Worm (Caenorhabditis elegans): ENCODE data around the gene T06D4.2.

Gene T06D4.2

DNA sequence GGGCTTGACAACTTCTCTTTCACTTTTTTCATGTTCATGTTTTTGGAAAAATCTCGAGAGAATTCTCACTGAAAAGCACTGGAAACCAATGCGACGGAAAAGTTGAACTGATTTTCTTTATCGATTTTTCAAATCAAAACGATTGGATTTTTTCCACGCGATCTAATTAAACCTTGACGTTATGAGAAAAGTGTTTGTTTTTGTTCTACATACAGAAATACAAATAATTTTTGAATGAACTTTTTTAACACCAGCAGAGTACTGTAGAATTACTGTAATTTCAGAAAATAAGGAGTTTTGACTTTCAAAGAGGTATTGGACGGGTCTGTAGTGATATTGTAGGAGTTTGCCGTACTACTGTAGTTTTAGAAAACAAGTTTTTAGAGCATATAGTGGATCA lies 17.1 kb upstream of the T06D4.2 start, which contains the start of gene nep-10:
Gene nep-10, minus strand, starts transcription at position 101 of the 400 bp plus-strand sequence.
- TF ChIP-seq cnd-1 (tag; optimal IDR thresholded peaks at IDR 0.05) (no peak), M03D4.4 (tag; optimal IDR thresholded peaks at IDR 0.05) (no peak), nhr-28 (tag; optimal IDR thresholded peaks at IDR 0.05) (no peak), mls-2 (tag; optimal IDR thresholded peaks at IDR 0.05) (no peak)

DNA sequence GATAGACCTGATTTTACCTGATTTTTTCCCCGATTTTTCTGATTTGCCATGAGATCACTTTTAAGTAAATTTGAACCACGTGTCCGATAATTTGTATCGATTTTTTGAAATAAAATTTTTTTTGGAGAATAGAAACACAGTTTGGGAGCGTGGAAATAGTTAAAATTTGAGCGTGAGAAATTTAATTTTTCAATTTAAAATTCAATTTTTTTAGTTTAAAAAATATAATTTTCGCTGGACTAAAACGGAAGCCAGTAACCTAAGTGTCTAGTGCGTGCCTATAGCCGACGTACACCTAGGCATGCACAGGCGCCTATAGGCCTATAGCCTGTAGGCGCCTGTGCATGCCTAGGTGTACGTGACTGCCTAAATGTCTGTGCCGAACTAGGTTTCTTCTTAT lies 13.5 kb upstream of the T06D4.2 start, which contains the start of gene nep-9:
Gene nep-9, minus strand, starts transcription at position 101 of the 400 bp plus-strand sequence.
- no peak for TF ChIP-seq unc-62 (GFP tag; optimal IDR thresholded peaks at IDR 0.05)
- no peak for TF ChIP-seq sptf-1 (tag; optimal IDR thresholded peaks at IDR 0.05)
- no peak for TF ChIP-seq tbx-8 (GFP tag; optimal IDR thresholded peaks at IDR 0.05)
- no peak for TF ChIP-seq elt-3 (tag; optimal IDR thresholded peaks at IDR 0.05)
- no peak for TF ChIP-seq nhr-237 (tag; optimal IDR thresholded peaks at IDR 0.05)
- TF ChIP-seq hlh-1 (tag; optimal IDR thresholded peaks at IDR 0.05), result no peak
- no peak for TF ChIP-seq zip-8 (tag; optimal IDR thresholded peaks at IDR 0.05)
- no peak for TF ChIP-seq nhr-2 (tag; optimal IDR thresholded peaks at IDR 0.05)
- TF ChIP-seq ces-1 (GFP tag; optimal IDR thresholded peaks at IDR 0.05), result no peak
- TF ChIP-seq mab-5 (tag; optimal IDR thresholded peaks at IDR 0.05), result no peak
- no peak for TF ChIP-seq bed-3 (GFP tag; optimal IDR thresholded peaks at IDR 0.05)

DNA sequence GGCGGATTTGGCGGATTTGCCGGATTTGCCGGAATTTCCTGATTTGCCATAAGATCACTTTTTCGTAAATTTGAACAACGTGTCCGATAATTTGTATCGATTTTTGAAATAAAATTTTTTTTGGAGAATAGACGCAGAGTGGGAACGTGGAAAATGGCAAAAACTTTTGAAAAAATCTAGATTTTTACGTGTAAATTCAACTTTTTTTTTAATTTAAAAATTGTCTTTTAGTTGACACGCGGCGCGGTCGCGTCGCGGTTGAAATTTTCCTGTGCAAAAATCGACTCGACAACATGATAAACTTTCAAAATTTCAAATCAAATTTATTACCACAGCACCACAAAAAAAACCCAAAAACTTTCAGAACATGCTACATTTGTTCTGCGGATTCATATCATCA lies 9.8 kb upstream of the T06D4.2 start, which contains the start of gene nep-20:
Gene nep-20, minus strand, starts transcription at position 101 of the 400 bp plus-strand sequence.
- TF ChIP-seq unc-120 (tag; optimal IDR thresholded peaks at IDR 0.05; ENCODE audit: poor library complexity, severe bottlenecking) (no peak), mls-2 (tag; optimal IDR thresholded peaks at IDR 0.05) (no peak), unc-62 (GFP tag; optimal IDR thresholded peaks at IDR 0.05) (no peak), cnd-1 (tag; optimal IDR thresholded peaks at IDR 0.05) (no peak), snpc-4 (tag; optimal IDR thresholded peaks at IDR 0.05) (no peak), drap-1 (GFP tag; optimal IDR thresholded peaks at IDR 0.05) (no peak), elt-1 (tag; optimal IDR thresholded peaks at IDR 0.05; ENCODE audit: borderline replicate concordance, insufficient read depth) (no peak), unc-39 (tag; optimal IDR thresholded peaks at IDR 0.05) (no peak), lin-13 (tag; optimal IDR thresholded peaks at IDR 0.05) (no peak), ceh-39 (tag; optimal IDR thresholded peaks at IDR 0.05) (no peak), ham-2 (GFP tag; optimal IDR thresholded peaks at IDR 0.05) (no peak)

DNA sequence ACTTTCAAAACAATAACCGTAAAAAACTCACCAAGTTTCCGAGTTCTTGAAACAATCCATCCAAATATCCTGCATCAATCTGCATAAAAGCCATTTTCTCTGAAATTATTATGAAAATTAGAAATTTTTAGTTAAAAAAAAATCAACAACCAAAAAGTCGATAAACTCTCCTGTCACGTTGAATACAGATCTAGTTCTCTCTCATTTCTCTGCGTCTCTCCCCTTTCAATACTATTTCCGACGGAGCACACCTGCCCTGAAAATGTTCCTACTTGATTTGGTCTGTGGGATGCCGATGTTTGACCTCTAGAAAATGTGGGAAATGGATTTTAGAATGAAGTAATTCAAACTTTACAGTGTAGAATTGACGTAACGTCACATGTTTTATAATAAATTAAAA lies 1.8 kb upstream of the T06D4.2 start, which contains the start of gene T06D4.6:
Gene T06D4.6, minus strand, starts transcription at position 101 of the 400 bp plus-strand sequence.
- TF ChIP-seq zip-8 (tag; optimal IDR thresholded peaks at IDR 0.05), result no peak
- no peak for TF ChIP-seq nhr-237 (tag; optimal IDR thresholded peaks at IDR 0.05)
- TF ChIP-seq ces-1 (GFP tag; optimal IDR thresholded peaks at IDR 0.05), result no peak

DNA sequence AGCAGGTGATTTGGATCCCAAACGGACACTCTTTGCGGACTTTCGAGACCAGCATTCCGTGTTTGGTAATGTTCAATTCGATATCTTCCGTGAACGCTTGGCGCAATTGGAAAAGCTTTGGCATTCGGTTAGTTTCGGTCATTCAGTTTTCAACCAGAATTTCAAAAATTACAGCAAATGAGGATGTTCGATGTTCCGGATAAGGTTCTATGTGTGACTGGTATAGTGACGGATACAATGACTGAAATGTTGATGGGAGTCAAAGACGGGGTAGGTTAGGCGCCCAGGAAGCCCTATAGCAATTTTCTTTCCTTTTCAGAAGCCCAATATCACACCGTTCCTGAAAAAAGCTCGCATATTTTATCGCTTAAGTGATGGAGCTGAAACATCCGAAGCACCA lies 2.6 kb downstream of the T06D4.2 start:
- TF ChIP-seq lin-13 (tag; optimal IDR thresholded peaks at IDR 0.05), result no peak
- no peak for TF ChIP-seq tbx-8 (GFP tag; optimal IDR thresholded peaks at IDR 0.05)
- TF ChIP-seq nhr-2 (tag; optimal IDR thresholded peaks at IDR 0.05), result no peak
- no peak for TF ChIP-seq nhr-237 (tag; optimal IDR thresholded peaks at IDR 0.05)
- TF ChIP-seq bed-3 (GFP tag; optimal IDR thresholded peaks at IDR 0.05), result no peak
- TF ChIP-seq pha-4 (tag; optimal IDR thresholded peaks at IDR 0.05), result no peak
- TF ChIP-seq lsy-2 (tag; optimal IDR thresholded peaks at IDR 0.05), result no peak

ce11 chrII:3381510-3381909 lies 4.2 kb downstream of the T06D4.2 start, which contains the start of gene T06D4.1:
Gene T06D4.1 (plus strand): TSS chrII:3381830.
- TF ChIP-seq nhr-12 (tag; optimal IDR thresholded peaks at IDR 0.05) (no peak), nhr-28 (tag; optimal IDR thresholded peaks at IDR 0.05) (no peak), elt-1 (tag; optimal IDR thresholded peaks at IDR 0.05; ENCODE audit: borderline replicate concordance, insufficient read depth) (no peak), blmp-1 (tag; optimal IDR thresholded peaks at IDR 0.05) (no peak), M03D4.4 (tag; optimal IDR thresholded peaks at IDR 0.05) (no peak), nhr-2 (tag; optimal IDR thresholded peaks at IDR 0.05) (no peak), ceh-39 (tag; optimal IDR thresholded peaks at IDR 0.05) (no peak), unc-62 (GFP tag; optimal IDR thresholded peaks at IDR 0.05) (no peak), lsy-2 (tag; optimal IDR thresholded peaks at IDR 0.05) (no peak), ces-1 (GFP tag; optimal IDR thresholded peaks at IDR 0.05) (no peak), snpc-4 (tag; optimal IDR thresholded peaks at IDR 0.05) (no peak), unc-39 (tag; optimal IDR thresholded peaks at IDR 0.05) (no peak), drap-1 (GFP tag; optimal IDR thresholded peaks at IDR 0.05) (no peak), cnd-1 (tag; optimal IDR thresholded peaks at IDR 0.05) (no peak), hlh-1 (tag; optimal IDR thresholded peaks at IDR 0.05) (no peak)

- TF ChIP-seq unc-120 (tag; optimal IDR thresholded peaks at IDR 0.05; ENCODE audit: poor library complexity, severe bottlenecking), result no peak
- no peak for TF ChIP-seq snpc-4 (tag; optimal IDR thresholded peaks at IDR 0.05)
- TF ChIP-seq zip-8 (tag; optimal IDR thresholded peaks at IDR 0.05), result no peak
- TF ChIP-seq ham-2 (GFP tag; optimal IDR thresholded peaks at IDR 0.05), result no peak
- TF ChIP-seq elt-3 (tag; optimal IDR thresholded peaks at IDR 0.05), result no peak
- no peak for TF ChIP-seq nhr-76 (tag; optimal IDR thresholded peaks at IDR 0.05)
- no peak for TF ChIP-seq ceh-43 (GFP tag; optimal IDR thresholded peaks at IDR 0.05)
- no peak for TF ChIP-seq lsy-2 (tag; optimal IDR thresholded peaks at IDR 0.05)
Observed at ce11 chrII:3378275-3378674, 7.4 kb downstream of the T06D4.2 start, which contains the start of gene Y49F6C.2. Gene Y49F6C.2 (plus strand): TSS chrII:3378575.
